Worm (Caenorhabditis elegans) whole organism, young adult: ENCODE data around the gene pigs-1.

Source experiments
- C17E4.6 ChIP-seq: fragments of 200-800 bp; sonication (Bioruptor generic); IDR thresholded peaks from 2 replicates; pipeline ENCODE4 v1.3.6; 2022; ENCODE audit warnings: missing genetic modification reagents, missing genetic modification characterization, missing compliant biosample characterization
- F39B2.1 ChIP-seq: fragments of 200-800 bp; sonication (Bioruptor generic); IDR thresholded peaks from 2 replicates; pipeline ENCODE4 v1.3.6; 2022; ENCODE audit warnings: missing genetic modification reagents, missing genetic modification characterization, missing compliant biosample characterization
- F55B11.4 ChIP-seq: sonication (generic microtip); optimal IDR thresholded peaks from 2 replicates; lab custom pipeline; 2016; ENCODE audit warnings: missing compliant biosample characterization, missing genetic modification characterization, borderline replicate concordance; ENCODE audit not compliant: insufficient read depth
- K11D2.4 ChIP-seq: fragments of 200-800 bp; sonication (Bioruptor generic); IDR thresholded peaks from 2 replicates; pipeline ENCODE4 v1.3.6; 2022; ENCODE audit warnings: missing genetic modification reagents, missing genetic modification characterization, missing compliant biosample characterization
- K12H6.12 ChIP-seq: fragments of 200-800 bp; sonication (Bioruptor generic); optimal IDR thresholded peaks from 2 replicates; lab custom pipeline; 2018; ENCODE audit warnings: mild to moderate bottlenecking, missing genetic modification characterization, missing compliant biosample characterization
- Y53G8AR.9 ChIP-seq: fragments of 200-800 bp; sonication (Bioruptor generic); conservative IDR thresholded peaks from 2 replicates; pipeline ENCODE4 v1.3.6; 2022; ENCODE audit warnings: missing genetic modification reagents, missing genetic modification characterization, missing compliant biosample characterization
- akir-1 ChIP-seq: fragments of 200-800 bp; sonication (Bioruptor generic); optimal IDR thresholded peaks from 2 replicates; lab custom pipeline; 2018; ENCODE audit warnings: mild to moderate bottlenecking, missing genetic modification characterization, moderate library complexity, missing compliant biosample characterization
- aptf-2 ChIP-seq: fragments of 200-800 bp; sonication (Bioruptor generic); conservative IDR thresholded peaks from 2 replicates; pipeline ENCODE4 v1.3.6; 2022; ENCODE audit warnings: missing genetic modification reagents, missing genetic modification characterization, missing compliant biosample characterization
- aptf-3 ChIP-seq: fragments of 200-800 bp; sonication (Bioruptor generic); IDR thresholded peaks from 2 replicates; pipeline ENCODE4 v1.3.6; 2022; ENCODE audit warnings: missing genetic modification characterization, missing compliant biosample characterization
- attf-6 ChIP-seq: fragments of 200-800 bp; sonication (Bioruptor generic); IDR thresholded peaks from 2 replicates; pipeline ENCODE4 v1.3.6; 2022; ENCODE audit warnings: missing genetic modification reagents, missing genetic modification characterization, missing compliant biosample characterization
- bed-1 ChIP-seq: fragments of 200-800 bp; sonication (Bioruptor generic); IDR thresholded peaks from 2 replicates; pipeline ENCODE4 v1.3.6; 2022; ENCODE audit warnings: missing genetic modification reagents, missing genetic modification characterization, missing compliant biosample characterization
- ceh-100 ChIP-seq: fragments of 200-800 bp; sonication (Bioruptor generic); IDR thresholded peaks from 2 replicates; pipeline ENCODE4 v1.3.6; 2022; ENCODE audit warnings: missing genetic modification reagents, missing genetic modification characterization, missing compliant biosample characterization
- chd-7 ChIP-seq: sonication (generic microtip); optimal IDR thresholded peaks from 2 replicates; lab custom pipeline; 2016; ENCODE audit warnings: mild to moderate bottlenecking, missing genetic modification characterization, moderate library complexity, missing compliant biosample characterization
- dox-1 ChIP-seq: fragments of 200-800 bp; sonication (Bioruptor generic); IDR thresholded peaks from 2 replicates; pipeline ENCODE4 v1.3.6; 2022; ENCODE audit warnings: missing genetic modification reagents, missing genetic modification characterization, missing compliant biosample characterization
- dpl-1 ChIP-seq: fragments of 150-350 bp; optimal IDR thresholded peaks from 2 replicates; lab custom pipeline; 2014; ENCODE audit warnings: missing biosample characterization, missing genetic modification reagents, missing genetic modification characterization
- egl-18 ChIP-seq: fragments of 200-800 bp; sonication (Bioruptor generic); IDR thresholded peaks from 2 replicates; pipeline ENCODE4 v1.3.6; 2022; ENCODE audit warnings: missing genetic modification reagents, missing genetic modification characterization, missing compliant biosample characterization
- egl-44 ChIP-seq: fragments of 200-800 bp; sonication (Bioruptor generic); IDR thresholded peaks from 2 replicates; pipeline ENCODE4 v1.3.6; 2022; ENCODE audit warnings: missing genetic modification reagents, missing genetic modification characterization, missing compliant biosample characterization
- ets-4 ChIP-seq: fragments of 200-800 bp; sonication (Bioruptor generic); optimal IDR thresholded peaks from 2 replicates; lab custom pipeline; 2018; ENCODE audit warnings: mild to moderate bottlenecking, missing genetic modification characterization, missing compliant biosample characterization
- gei-17 ChIP-seq: fragments of 200-800 bp; sonication (Bioruptor generic); optimal IDR thresholded peaks from 2 replicates; lab custom pipeline; 2018; ENCODE audit warnings: mild to moderate bottlenecking, missing genetic modification characterization, missing compliant biosample characterization
- hmg-1.2 ChIP-seq: fragments of 200-800 bp; sonication (Bioruptor generic); IDR thresholded peaks from 2 replicates; pipeline ENCODE4 v1.3.6; 2022; ENCODE audit warnings: missing genetic modification reagents, missing genetic modification characterization, missing compliant biosample characterization
- hmg-20 ChIP-seq: fragments of 200-800 bp; sonication (Bioruptor generic); IDR thresholded peaks from 2 replicates; pipeline ENCODE4 v1.3.6; 2022; ENCODE audit warnings: missing genetic modification reagents, missing genetic modification characterization, missing compliant biosample characterization
- hrde-1 ChIP-seq: sonication (generic microtip); optimal IDR thresholded peaks from 2 replicates; lab custom pipeline; 2016; ENCODE audit warnings: missing genetic modification characterization, mild to moderate bottlenecking, missing compliant biosample characterization, moderate library complexity, missing genotype, missing genetic modification reagents, borderline replicate concordance
- let-526 ChIP-seq: fragments of 200-800 bp; sonication (Bioruptor generic); IDR thresholded peaks from 2 replicates; pipeline ENCODE4 v1.3.6; 2022; ENCODE audit warnings: missing genetic modification reagents, missing genetic modification characterization, missing compliant biosample characterization
- let-607 ChIP-seq, 2 experiments: fragments of 200-800 bp in 1 of 2; sonication (Bioruptor generic) in 1 of 2; sonication (generic microtip) in 1 of 2; optimal IDR thresholded peaks; 2 replicates each; lab custom pipeline; 2016 to 2018; ENCODE audit warnings: mild to moderate bottlenecking in 2 of 2, missing compliant biosample characterization in 2 of 2, missing genetic modification characterization in 2 of 2, moderate library complexity in 2 of 2, missing genotype in 1 of 2
- lin-35 ChIP-seq, 3 experiments: fragments of 150-350 bp in 2 of 3; sonication (generic microtip) in 1 of 3; optimal IDR thresholded peaks; 2 replicates each; lab custom pipeline; 2014 to 2018; ENCODE audit warnings: missing biosample characterization in 3 of 3, missing genetic modification characterization in 3 of 3, missing genetic modification reagents in 3 of 3
- lin-40 ChIP-seq: sonication (generic microtip); optimal IDR thresholded peaks from 2 replicates; lab custom pipeline; 2016; ENCODE audit warnings: missing genetic modification characterization, mild to moderate bottlenecking, missing compliant biosample characterization, missing genotype, missing genetic modification reagents
- madf-10 ChIP-seq: sonication (generic microtip); optimal IDR thresholded peaks from 2 replicates; lab custom pipeline; 2016; ENCODE audit warnings: mild to moderate bottlenecking, missing genetic modification characterization, missing compliant biosample characterization
- mes-4 ChIP-seq: sonication (generic microtip); optimal IDR thresholded peaks from 2 replicates; lab custom pipeline; 2016; ENCODE audit warnings: missing genotype, missing genetic modification characterization, missing compliant biosample characterization
- nfyb-1 ChIP-seq: fragments of 200-800 bp; sonication (Bioruptor generic); IDR thresholded peaks from 2 replicates; pipeline ENCODE4 v1.3.6; 2022; ENCODE audit warnings: missing genetic modification reagents, missing genetic modification characterization, missing compliant biosample characterization
- nhr-179 ChIP-seq: sonication (generic microtip); optimal IDR thresholded peaks from 2 replicates; lab custom pipeline; 2016; ENCODE audit warnings: mild to moderate bottlenecking, missing genetic modification characterization, missing compliant biosample characterization
- nhr-80 ChIP-seq: sonication (generic microtip); optimal IDR thresholded peaks from 2 replicates; lab custom pipeline; 2016; ENCODE audit warnings: missing genetic modification characterization, missing compliant biosample characterization
- rcor-1 ChIP-seq: fragments of 200-800 bp; sonication (Bioruptor generic); IDR thresholded peaks from 2 replicates; pipeline ENCODE4 v1.3.6; 2022; ENCODE audit warnings: missing genetic modification reagents, missing genetic modification characterization, missing compliant biosample characterization
- repo-1 ChIP-seq: sonication (generic microtip); optimal IDR thresholded peaks from 2 replicates; lab custom pipeline; 2017; ENCODE audit warnings: mild to moderate bottlenecking, missing genetic modification characterization, missing compliant biosample characterization
- snpc-1.1 ChIP-seq: sonication (generic microtip); optimal IDR thresholded peaks from 2 replicates; lab custom pipeline; 2017; ENCODE audit warnings: missing genetic modification characterization, mild to moderate bottlenecking, missing compliant biosample characterization, antibody characterized with exemption, moderate library complexity, missing genotype, missing genetic modification reagents; ENCODE audit not compliant: insufficient read depth
- snpc-1.3 ChIP-seq: sonication (generic microtip); optimal IDR thresholded peaks from 2 replicates; lab custom pipeline; 2017; ENCODE audit warnings: missing genetic modification characterization, mild to moderate bottlenecking, missing compliant biosample characterization, antibody characterized with exemption, moderate library complexity, missing genotype, missing genetic modification reagents; ENCODE audit not compliant: insufficient read depth
- somi-1 ChIP-seq: fragments of 200-800 bp; sonication (Bioruptor generic); optimal IDR thresholded peaks from 2 replicates; lab custom pipeline; 2018; ENCODE audit warnings: mild to moderate bottlenecking, missing genetic modification characterization, missing compliant biosample characterization
- tbp1 ChIP-seq: fragments of 200-800 bp; sonication (Bioruptor generic); optimal IDR thresholded peaks from 2 replicates; lab custom pipeline; 2018; ENCODE audit warnings: mild to moderate bottlenecking, missing genetic modification characterization, missing compliant biosample characterization
- tbx-9 ChIP-seq: sonication (generic microtip); optimal IDR thresholded peaks from 2 replicates; lab custom pipeline; 2016; ENCODE audit warnings: borderline replicate concordance, missing genetic modification characterization, inconsistent platforms, missing compliant biosample characterization
- xnd-1 ChIP-seq: sonication (generic microtip); optimal IDR thresholded peaks from 2 replicates; lab custom pipeline; 2016; ENCODE audit warnings: missing genotype, missing genetic modification reagents, missing genetic modification characterization, missing compliant biosample characterization
- zfh-2 ChIP-seq: fragments of 200-800 bp; sonication (Bioruptor generic); conservative IDR thresholded peaks from 2 replicates; pipeline ENCODE4 v1.3.6; 2022; ENCODE audit warnings: missing genetic modification reagents, missing genetic modification characterization, missing compliant biosample characterization
- ztf-18 ChIP-seq: sonication (generic microtip); optimal IDR thresholded peaks from 2 replicates; lab custom pipeline; 2016; ENCODE audit warnings: missing genotype, mild to moderate bottlenecking, missing genetic modification characterization, missing compliant biosample characterization
- ztf-25 ChIP-seq: fragments of 200-800 bp; sonication (Bioruptor generic); IDR thresholded peaks from 2 replicates; pipeline ENCODE4 v1.3.6; 2022; ENCODE audit warnings: missing genetic modification reagents, missing genetic modification characterization, missing compliant biosample characterization

The pigs-1 gene

ce11 chrIV:10115142-10115541, 33.7 kb downstream of the pigs-1 start, which contains the start of gene C04G2.10:
C04G2.10 (plus strand) TSS chrIV:10115442.
- TF ChIP-seq hmg-1.2 (GFP tag; lab: Robert Waterston, UW) (no peak), lin-40 (tag; lab: Kevin White, UChicago) (no peak), snpc-1.1 (tag; lab: Kevin White, UChicago) (no peak), tbx-9 (no peak), hmg-20 (GFP tag; lab: Robert Waterston, UW) (no peak), F55B11.4 (tag; lab: Kevin White, UChicago) (no peak), ceh-100 (GFP tag; lab: Robert Waterston, UW) (no peak), F39B2.1 (no peak), rcor-1 (GFP tag; lab: Robert Waterston, UW) (no peak), zfh-2 (GFP tag; lab: Robert Waterston, UW) (no peak), egl-18 (GFP tag; lab: Robert Waterston, UW) (no peak), attf-6 (GFP tag; lab: Robert Waterston, UW) (no peak), aptf-2 (no peak)

- TF ChIP-seq K11D2.4 (GFP tag; lab: Robert Waterston, UW) (no peak), dox-1 (GFP tag; lab: Robert Waterston, UW) (no peak), akir-1 (GFP tag; lab: Kevin White, UChicago) (no peak), let-607 (tag; optimal IDR thresholded peaks at IDR 0.05; lab: Kevin White, UChicago) (no peak), gei-17 (no peak), lin-35 (GFP tag; optimal IDR thresholded peaks at IDR 0.05; lab: Kevin White, UChicago) (no peak), mes-4 (tag; lab: Kevin White, UChicago) (no peak), madf-10 (no peak), tbp1 (GFP tag; lab: Kevin White, UChicago) (no peak), nhr-179 (tag; lab: Kevin White, UChicago) (no peak), aptf-3 (GFP tag; lab: Robert Waterston, UW) (no peak), K12H6.12 (tag; lab: Kevin White, UChicago) (no peak), ets-4 (GFP tag; lab: Kevin White, UChicago) (no peak), repo-1 (tag; lab: Kevin White, UChicago) (no peak), F55B11.4 (tag; lab: Kevin White, UChicago) (no peak), xnd-1 (tag; lab: Kevin White, UChicago) (no peak), nhr-80 (tag; lab: Kevin White, UChicago) (no peak)
Measured at ce11 chrIV:10112570-10112969, 36.3 kb downstream of the pigs-1 start, which contains the start of gene nsph-3.2. nsph-3.2 (plus strand) TSS chrIV:10112870.

- TF ChIP-seq egl-44 (GFP tag; lab: Robert Waterston, UW) (no peak), snpc-1.3 (no peak), ztf-25 (GFP tag; lab: Robert Waterston, UW) (no peak), Y53G8AR.9 (GFP tag; lab: Robert Waterston, UW) (no peak), dpl-1 (GFP tag; lab: Kevin White, UChicago) (no peak), let-526 (no peak), tbp1 (GFP tag; lab: Kevin White, UChicago) (no peak), chd-7 (no peak), aptf-3 (GFP tag; lab: Robert Waterston, UW) (no peak), somi-1 (no peak), rcor-1 (GFP tag; lab: Robert Waterston, UW) (no peak), C17E4.6 (GFP tag; lab: Robert Waterston, UW) (no peak), nfyb-1 (GFP tag; lab: Robert Waterston, UW) (no peak), ztf-18 (tag; lab: Kevin White, UChicago) (no peak), egl-18 (GFP tag; lab: Robert Waterston, UW) (no peak), hmg-20 (GFP tag; lab: Robert Waterston, UW) (no peak), ceh-100 (GFP tag; lab: Robert Waterston, UW) (no peak), bed-1 (no peak), hrde-1 (tag; lab: Kevin White, UChicago) (no peak)
Measured at ce11 chrIV:10111441-10111840, 37.4 kb downstream of the pigs-1 start, which contains the start of gene spch-1. spch-1 (minus strand) TSS chrIV:10111541.
